Fruit fly (Drosophila melanogaster): Measurements from ENCODE around the gene CG14073.

Gene CG14073

dm6 chr3L:18768788-18769707 lies 51.4 kb downstream of the CG14073 start (continued):
- TF ChIP-seq tap (tag; optimal IDR thresholded peaks at IDR 0.05): peak; percentile 74
- TF ChIP-seq ranshi (GFP tag; IDR thresholded peaks at IDR 0.05): 0 out of 2 replicates have a peak, but pooled peaks have one; percentile 58
- peak; percentile 70 for TF ChIP-seq CG17568 (GFP tag; optimal IDR thresholded peaks at IDR 0.05)
- peak; percentile 25 for TF ChIP-seq Oaz (GFP tag; IDR thresholded peaks at IDR 0.05)
- peak; percentile 11 for TF ChIP-seq CG8944 (GFP tag; optimal IDR thresholded peaks at IDR 0.05)
- TF ChIP-seq grn (GFP tag; optimal IDR thresholded peaks at IDR 0.05): no peak
- TF ChIP-seq CG16779 (GFP tag; IDR thresholded peaks at IDR 0.05): no peak
- TF ChIP-seq CG9215 (GFP tag; IDR thresholded peaks at IDR 0.05): no peak
- peak; percentile 17 for TF ChIP-seq CG2116 (GFP tag; optimal IDR thresholded peaks at IDR 0.05)
- TF ChIP-seq Stat92E (GFP tag; optimal IDR thresholded peaks at IDR 0.05): no peak
- peak; percentile 12 for TF ChIP-seq crc (GFP tag; optimal IDR thresholded peaks at IDR 0.05)
- peak; percentile 73 for TF ChIP-seq CG3281 (GFP tag; optimal IDR thresholded peaks at IDR 0.05)
- peak; percentile 64 for TF ChIP-seq nerfin-1 (tag; optimal IDR thresholded peaks at IDR 0.05)
- no peak for TF ChIP-seq lola (GFP tag; optimal IDR thresholded peaks at IDR 0.05)
- peak; percentile 29 for TF ChIP-seq kah (GFP tag; optimal IDR thresholded peaks at IDR 0.05)
- TF ChIP-seq CG3838 (GFP tag; optimal IDR thresholded peaks at IDR 0.05): peak; percentile 35
- peak; percentile 72 for TF ChIP-seq fd96Cb (tag; optimal IDR thresholded peaks at IDR 0.05)
- no peak for TF ChIP-seq CG4282 (GFP tag; optimal IDR thresholded peaks at IDR 0.05)
- TF ChIP-seq shn (GFP tag; optimal IDR thresholded peaks at IDR 0.05): peak; percentile 17
- TF ChIP-seq trem (tag; optimal IDR thresholded peaks at IDR 0.05): no peak
- TF ChIP-seq CG12942 (GFP tag; optimal IDR thresholded peaks at IDR 0.05): peak; percentile 34
- TF ChIP-seq Poxn (GFP tag; IDR thresholded peaks at IDR 0.05): no peak
- no peak for TF ChIP-seq CG4328 (GFP tag; optimal IDR thresholded peaks at IDR 0.05)
- peak; percentile 39 for TF ChIP-seq CG13775 (GFP tag; optimal IDR thresholded peaks at IDR 0.05)
- peak; percentile 40 for TF ChIP-seq Side (GFP tag; optimal IDR thresholded peaks at IDR 0.05)
- TF ChIP-seq p53 (GFP tag; optimal IDR thresholded peaks at IDR 0.05): no peak
- TF ChIP-seq bsh (GFP tag; optimal IDR thresholded peaks at IDR 0.05): no peak
- no peak for TF ChIP-seq pzg (GFP tag; optimal IDR thresholded peaks at IDR 0.05)
- peak; percentile 54; the same call in 1 of the 2 replicates for TF ChIP-seq bowl (GFP tag; IDR thresholded peaks at IDR 0.05)
- peak; percentile 76 for TF ChIP-seq Abd-B (GFP tag; optimal IDR thresholded peaks at IDR 0.05)
- TF ChIP-seq pho (GFP tag; optimal IDR thresholded peaks at IDR 0.05): peak; percentile 40
- no peak for TF ChIP-seq sr (GFP tag; IDR thresholded peaks at IDR 0.05)
- no peak for TF ChIP-seq CG4707 (GFP tag; optimal IDR thresholded peaks at IDR 0.05)
- peak; percentile 64 for TF ChIP-seq Hr3 (GFP tag; optimal IDR thresholded peaks at IDR 0.05)
- TF ChIP-seq pb (GFP tag; optimal IDR thresholded peaks at IDR 0.05): peak; percentile 7
- no peak for TF ChIP-seq fd102C (GFP tag; optimal IDR thresholded peaks at IDR 0.05)
- TF ChIP-seq ERR (GFP tag; optimal IDR thresholded peaks at IDR 0.05): no peak
- peak; percentile 19 for TF ChIP-seq Dip3 (GFP tag; optimal IDR thresholded peaks at IDR 0.05)
- no peak for TF ChIP-seq sens-2 (GFP tag; IDR thresholded peaks at IDR 0.05)
- no peak for TF ChIP-seq hth (optimal IDR thresholded peaks at IDR 0.05)
- no peak for TF ChIP-seq CG13894 (tag; optimal IDR thresholded peaks at IDR 0.05)
- no peak for TF ChIP-seq bbx (GFP tag; IDR thresholded peaks at IDR 0.05; ENCODE audit: partially characterized antibody)
- peak; percentile 70 for TF ChIP-seq sqz (GFP tag; optimal IDR thresholded peaks at IDR 0.05)
- no peak for TF ChIP-seq Hand (GFP tag; optimal IDR thresholded peaks at IDR 0.05)
- peak; percentile 22 for TF ChIP-seq jumu (GFP tag; optimal IDR thresholded peaks at IDR 0.05)
- TF ChIP-seq z (GFP tag; IDR thresholded peaks at IDR 0.05): 0 out of 3 replicates have a peak, but pooled peaks have one; percentile 5
- no peak for TF ChIP-seq fru (optimal IDR thresholded peaks at IDR 0.05)
- TF ChIP-seq CG6689 (GFP tag; IDR thresholded peaks at IDR 0.05): peak; percentile 82
- no peak for TF ChIP-seq CG3995 (GFP tag; optimal IDR thresholded peaks at IDR 0.05)

Measured in whole organism, embryonic.